Fruit fly (Drosophila melanogaster) whole organism, embryonic: Measurements from ENCODE around the gene Cralbp.

ENCODE experiments used
- Atf6 ChIP-seq: fragments of 200-800 bp; sonication (Bioruptor generic); IDR thresholded peaks from 2 replicates; pipeline ENCODE4 v1.3.6; 2022; ENCODE audit warnings: missing biosample characterization, missing genetic modification characterization
- CG10979 ChIP-seq: fragments of 200-800 bp; sonication (Bioruptor generic); optimal IDR thresholded peaks from 2 replicates; lab custom pipeline; 2018; ENCODE audit warnings: missing biosample characterization, mild to moderate bottlenecking, missing genetic modification characterization, moderate library complexity
- CG11093 ChIP-seq: fragments of 200-800 bp; sonication (Bioruptor generic); IDR thresholded peaks from 3 replicates; pipeline ENCODE4 v1.3.6; 2022; ENCODE audit warnings: missing biosample characterization, missing genetic modification characterization
- CG11560 ChIP-seq: fragments of 200-800 bp; sonication (Bioruptor generic); IDR thresholded peaks from 3 replicates; pipeline ENCODE4 v1.3.6; 2022; ENCODE audit warnings: missing biosample characterization, missing genetic modification characterization
- CG12236 ChIP-seq: fragments of 200-800 bp; sonication (Bioruptor generic); optimal IDR thresholded peaks from 2 replicates; lab custom pipeline; 2016; ENCODE audit warnings: missing biosample characterization, missing genetic modification characterization
- CG12299 ChIP-seq: fragments of 200-800 bp; sonication (Bioruptor generic); optimal IDR thresholded peaks from 2 replicates; lab custom pipeline; 2018; ENCODE audit warnings: missing biosample characterization, mild to moderate bottlenecking, missing genetic modification characterization
- CG13775 ChIP-seq: fragments of 200-800 bp; sonication (Bioruptor generic); optimal IDR thresholded peaks from 3 replicates; lab custom pipeline; 2017; ENCODE audit warnings: missing biosample characterization, mild to moderate bottlenecking, missing genetic modification characterization
- CG14710 ChIP-seq: fragments of 200-800 bp; sonication (Bioruptor generic); optimal IDR thresholded peaks from 3 replicates; lab custom pipeline; 2019; ENCODE audit warnings: missing biosample characterization, mild to moderate bottlenecking, missing genetic modification characterization, moderate library complexity
- CG15514 ChIP-seq: fragments of 200-800 bp; sonication (Bioruptor generic); optimal IDR thresholded peaks from 3 replicates; lab custom pipeline; 2017; ENCODE audit warnings: missing biosample characterization, missing genetic modification characterization, mild to moderate bottlenecking, moderate library complexity, missing genetic modification reagents
- CG17612 ChIP-seq: fragments of 200-800 bp; sonication (Bioruptor generic); IDR thresholded peaks from 2 replicates; pipeline ENCODE4 v1.3.6; 2022; ENCODE audit warnings: missing biosample characterization, missing genetic modification characterization
- CG2120 ChIP-seq: fragments of 200-800 bp; sonication (Bioruptor generic); optimal IDR thresholded peaks from 3 replicates; lab custom pipeline; 2016; ENCODE audit warnings: missing biosample characterization, missing genetic modification characterization
- CG3281 ChIP-seq: fragments of 200-800 bp; sonication (Bioruptor generic); optimal IDR thresholded peaks from 3 replicates; lab custom pipeline; 2017; ENCODE audit warnings: missing biosample characterization, mild to moderate bottlenecking, missing genetic modification characterization
- CG3407 ChIP-seq: fragments of 200-800 bp; sonication (Bioruptor generic); optimal IDR thresholded peaks from 2 replicates; lab custom pipeline; 2018; ENCODE audit warnings: missing biosample characterization, mild to moderate bottlenecking, missing genetic modification characterization
- CG4360 ChIP-seq: fragments of 200-800 bp; sonication (Bioruptor generic); IDR thresholded peaks from 2 replicates; pipeline ENCODE4 v1.3.6; 2022; ENCODE audit warnings: missing biosample characterization, missing genetic modification characterization
- CG6654 ChIP-seq: fragments of 200-800 bp; sonication (Bioruptor generic); optimal IDR thresholded peaks from 2 replicates; lab custom pipeline; 2017; ENCODE audit warnings: missing biosample characterization, mild to moderate bottlenecking, missing genetic modification characterization
- CG7556 ChIP-seq: fragments of 200-800 bp; sonication (Bioruptor generic); optimal IDR thresholded peaks from 2 replicates; lab custom pipeline; 2017; ENCODE audit warnings: missing biosample characterization, mild to moderate bottlenecking, missing genetic modification characterization
- Camta ChIP-seq: fragments of 200-800 bp; sonication (Bioruptor generic); optimal IDR thresholded peaks from 2 replicates; lab custom pipeline; 2016; ENCODE audit warnings: missing biosample characterization, missing genetic modification characterization
- Chrac-16 ChIP-seq: fragments of 200-800 bp; sonication (Bioruptor generic); optimal IDR thresholded peaks from 3 replicates; lab custom pipeline; 2016; ENCODE audit warnings: missing biosample characterization, missing genetic modification characterization
- Dll ChIP-seq: fragments of 200-800 bp; sonication (Bioruptor generic); IDR thresholded peaks from 4 replicates; pipeline ENCODE4 v1.3.6; 2022; ENCODE audit warnings: missing biosample characterization, missing genetic modification characterization; ENCODE audit not compliant: partially characterized antibody
- Doc2 ChIP-seq: fragments of 200-800 bp; sonication (Bioruptor generic); IDR thresholded peaks from 2 replicates; pipeline ENCODE4 v1.3.6; 2022; ENCODE audit warnings: missing biosample characterization, missing genetic modification characterization
- H15 ChIP-seq: fragments of 200-800 bp; sonication (Bioruptor generic); IDR thresholded peaks from 3 replicates; pipeline ENCODE4 v1.3.6; 2022; ENCODE audit warnings: missing biosample characterization, missing genetic modification characterization
- Hr3 ChIP-seq: fragments of 200-800 bp; sonication (Bioruptor generic); optimal IDR thresholded peaks from 3 replicates; lab custom pipeline; 2016; ENCODE audit warnings: missing biosample characterization, missing genetic modification characterization
- Jarid2 ChIP-seq: fragments of 200-800 bp; sonication (Bioruptor generic); optimal IDR thresholded peaks from 3 replicates; lab custom pipeline; 2017; ENCODE audit warnings: mild to moderate bottlenecking, missing biosample characterization, missing genetic modification reagents, missing genetic modification characterization
- NC2α ChIP-seq: fragments of 200-800 bp; sonication (Bioruptor generic); optimal IDR thresholded peaks from 2 replicates; lab custom pipeline; 2016; ENCODE audit warnings: missing biosample characterization, missing genetic modification characterization
- Pdp1 ChIP-seq, 2 experiments: fragments of 200-800 bp; sonication (Bioruptor generic); optimal IDR thresholded peaks; 3 replicates each; lab custom pipeline; 2016; ENCODE audit warnings: missing biosample characterization in 2 of 2, missing genetic modification characterization in 2 of 2, mild to moderate bottlenecking in 1 of 2, moderate library complexity in 1 of 2
- Spps ChIP-seq: fragments of 200-800 bp; sonication (Bioruptor generic); optimal IDR thresholded peaks from 2 replicates; lab custom pipeline; 2018; ENCODE audit warnings: missing biosample characterization, mild to moderate bottlenecking, missing genetic modification characterization
- Sry-δ ChIP-seq: fragments of 200-800 bp; sonication (Bioruptor generic); optimal IDR thresholded peaks from 2 replicates; lab custom pipeline; 2016; ENCODE audit warnings: missing biosample characterization, missing genetic modification characterization
- ab ChIP-seq: fragments of 200-800 bp; sonication (Bioruptor generic); optimal IDR thresholded peaks from 2 replicates; lab custom pipeline; 2016; ENCODE audit warnings: missing biosample characterization, missing genetic modification characterization
- amos ChIP-seq: fragments of 200-800 bp; sonication (Bioruptor generic); IDR thresholded peaks from 2 replicates; pipeline ENCODE4 v1.3.6; 2022; ENCODE audit warnings: missing biosample characterization, missing genetic modification characterization; ENCODE audit not compliant: partially characterized antibody
- bab2 ChIP-seq: fragments of 200-800 bp; sonication (Bioruptor generic); optimal IDR thresholded peaks from 2 replicates; lab custom pipeline; 2016; ENCODE audit warnings: missing biosample characterization, missing genetic modification characterization
- bigmax ChIP-seq: fragments of 200-800 bp; sonication (Bioruptor generic); optimal IDR thresholded peaks from 2 replicates; lab custom pipeline; 2018; ENCODE audit warnings: missing biosample characterization, mild to moderate bottlenecking, missing genetic modification characterization
- ci ChIP-seq: fragments of 200-800 bp; sonication (Bioruptor generic); IDR thresholded peaks from 3 replicates; pipeline ENCODE4 v1.3.6; 2022; ENCODE audit warnings: missing biosample characterization, missing genetic modification characterization
- corto ChIP-seq: fragments of 200-800 bp; sonication (Bioruptor generic); optimal IDR thresholded peaks from 2 replicates; lab custom pipeline; 2016; ENCODE audit warnings: missing biosample characterization, mild to moderate bottlenecking, missing genetic modification characterization, moderate library complexity
- croc ChIP-seq: fragments of 200-800 bp; sonication (Bioruptor generic); conservative IDR thresholded peaks from 3 replicates; pipeline ENCODE4 v1.3.6; 2022; ENCODE audit warnings: missing biosample characterization, missing genetic modification characterization
- en ChIP-seq: fragments of 200-800 bp; sonication (Bioruptor generic); optimal IDR thresholded peaks from 2 replicates; lab custom pipeline; 2016; ENCODE audit warnings: missing biosample characterization, missing genetic modification characterization
- gt ChIP-seq: fragments of 200-800 bp; sonication (Bioruptor generic); IDR thresholded peaks from 2 replicates; pipeline ENCODE4 v1.3.6; 2022; ENCODE audit warnings: missing biosample characterization, missing genetic modification characterization
- hbn ChIP-seq: fragments of 200-800 bp; sonication (Bioruptor generic); IDR thresholded peaks from 2 replicates; pipeline ENCODE4 v1.3.6; 2022; ENCODE audit warnings: missing biosample characterization, missing genetic modification characterization; ENCODE audit not compliant: partially characterized antibody
- inv ChIP-seq: fragments of 200-800 bp; sonication (Bioruptor generic); IDR thresholded peaks from 2 replicates; pipeline ENCODE4 v1.3.6; 2022; ENCODE audit warnings: missing biosample characterization, missing genetic modification characterization; ENCODE audit not compliant: partially characterized antibody
- klu ChIP-seq: fragments of 200-800 bp; sonication (Bioruptor generic); IDR thresholded peaks from 2 replicates; pipeline ENCODE4 v1.3.6; 2022; ENCODE audit warnings: missing biosample characterization, missing genetic modification characterization
- kni ChIP-seq: fragments of 200-800 bp; sonication (Bioruptor generic); optimal IDR thresholded peaks from 3 replicates; lab custom pipeline; 2017; ENCODE audit warnings: mild to moderate bottlenecking, missing biosample characterization, missing genetic modification reagents, missing genetic modification characterization
- lilli ChIP-seq: fragments of 200-800 bp; sonication (Bioruptor generic); optimal IDR thresholded peaks from 3 replicates; lab custom pipeline; 2016; ENCODE audit warnings: missing biosample characterization, missing genetic modification characterization
- pfk ChIP-seq: fragments of 200-800 bp; sonication (Bioruptor generic); optimal IDR thresholded peaks from 2 replicates; lab custom pipeline; 2018; ENCODE audit warnings: missing biosample characterization, mild to moderate bottlenecking, missing genetic modification characterization, moderate library complexity
- pho ChIP-seq: fragments of 200-800 bp; sonication (Bioruptor generic); optimal IDR thresholded peaks from 2 replicates; lab custom pipeline; 2016; ENCODE audit warnings: missing biosample characterization, missing genetic modification characterization
- pros ChIP-seq: fragments of 200-800 bp; sonication (Bioruptor generic); optimal IDR thresholded peaks from 3 replicates; lab custom pipeline; 2019; ENCODE audit warnings: missing biosample characterization, mild to moderate bottlenecking, missing genetic modification characterization, moderate library complexity
- sd ChIP-seq: fragments of 200-800 bp; sonication (Bioruptor generic); optimal IDR thresholded peaks from 3 replicates; lab custom pipeline; 2018; ENCODE audit warnings: missing biosample characterization, mild to moderate bottlenecking, missing genetic modification characterization, moderate library complexity
- sens-2 ChIP-seq: fragments of 200-800 bp; sonication (Bioruptor generic); IDR thresholded peaks from 2 replicates; pipeline ENCODE4 v1.3.6; 2022; ENCODE audit warnings: missing biosample characterization, missing genetic modification characterization
- stc ChIP-seq: fragments of 200-800 bp; sonication (Bioruptor generic); IDR thresholded peaks from 2 replicates; pipeline ENCODE4 v1.3.6; 2022; ENCODE audit warnings: missing biosample characterization, missing genetic modification characterization
- tio ChIP-seq: fragments of 200-800 bp; sonication (Bioruptor generic); optimal IDR thresholded peaks from 2 replicates; lab custom pipeline; 2017; ENCODE audit warnings: missing biosample characterization, missing genetic modification characterization, inconsistent platforms
- trem ChIP-seq: fragments of 200-800 bp; optimal IDR thresholded peaks from 3 replicates; lab custom pipeline; 2019; ENCODE audit warnings: missing biosample characterization, mild to moderate bottlenecking, missing genetic modification characterization, moderate library complexity
- wor ChIP-seq: fragments of 200-800 bp; sonication (Bioruptor generic); IDR thresholded peaks from 2 replicates; pipeline ENCODE4 v1.3.6; 2022; ENCODE audit warnings: missing biosample characterization, missing genetic modification characterization

Cralbp gene

dm6 chr3L:5807370-5808100 is 21.0 kb upstream of the Cralbp start (continued):
- TF ChIP-seq Doc2 (GFP tag; lab: Robert Waterston, UW): no peak
- no peak for TF ChIP-seq gt (GFP tag; lab: Robert Waterston, UW)
- TF ChIP-seq amos: no peak
- no peak for TF ChIP-seq tio (GFP tag; lab: Kevin White, UChicago)
- TF ChIP-seq CG4360: 0 out of 2 replicates have a peak, but pooled peaks have one; percentile 10
- no peak for TF ChIP-seq CG10979
- no peak for TF ChIP-seq CG17612
- TF ChIP-seq CG15514 (GFP tag; lab: Kevin White, UChicago): no peak
- TF ChIP-seq Camta (GFP tag; lab: Kevin White, UChicago): no peak
- TF ChIP-seq en (GFP tag; lab: Kevin White, UChicago): no peak
- TF ChIP-seq CG12236 (GFP tag; lab: Kevin White, UChicago): peak; percentile 3
- no peak for TF ChIP-seq sens-2 (GFP tag; lab: Robert Waterston, UW)
- TF ChIP-seq pfk (GFP tag; lab: Kevin White, UChicago): no peak
- no peak for TF ChIP-seq trem (tag; lab: Kevin White, UChicago)
- no peak for TF ChIP-seq NC2α
- no peak for TF ChIP-seq CG3281 (GFP tag; lab: Kevin White, UChicago)
- TF ChIP-seq CG6654: no peak
- TF ChIP-seq sd (tag; lab: Kevin White, UChicago): peak; percentile 59
- no peak for TF ChIP-seq CG7556
- TF ChIP-seq pros (GFP tag; lab: Kevin White, UChicago): no peak
- TF ChIP-seq corto (GFP tag; lab: Kevin White, UChicago): no peak
- peak; percentile 45 for TF ChIP-seq Atf6 (GFP tag; lab: Robert Waterston, UW)
- TF ChIP-seq CG11093 (GFP tag; lab: Robert Waterston, UW): no peak
- no peak for TF ChIP-seq CG13775 (GFP tag; lab: Kevin White, UChicago)
- no peak for TF ChIP-seq CG2120 (GFP tag; lab: Kevin White, UChicago)
- TF ChIP-seq Chrac-16 (GFP tag; lab: Kevin White, UChicago): no peak
- no peak for TF ChIP-seq inv (GFP tag; lab: Robert Waterston, UW)
- no peak for TF ChIP-seq bab2 (GFP tag; lab: Kevin White, UChicago)
- TF ChIP-seq ab (GFP tag; lab: Kevin White, UChicago): no peak
- no peak for TF ChIP-seq klu (GFP tag; lab: Robert Waterston, UW)
- peak; percentile 30; the same call in 1 of the 2 replicates for TF ChIP-seq stc (GFP tag; lab: Robert Waterston, UW)
- no peak for TF ChIP-seq CG11560 (tag; lab: Robert Waterston, UW)
- TF ChIP-seq CG3407 (GFP tag; lab: Kevin White, UChicago): no peak
- no peak for TF ChIP-seq hbn (GFP tag; lab: Robert Waterston, UW)
- no peak for TF ChIP-seq croc (GFP tag; lab: Robert Waterston, UW)
- no peak for TF ChIP-seq pho
- peak; percentile 1 for TF ChIP-seq kni (GFP tag; lab: Kevin White, UChicago)
- TF ChIP-seq CG12299 (tag; lab: Kevin White, UChicago): no peak
- no peak for TF ChIP-seq Hr3
- peak; percentile 1 for TF ChIP-seq lilli (GFP tag; lab: Kevin White, UChicago)
- TF ChIP-seq bigmax (GFP tag; lab: Kevin White, UChicago): no peak
- TF ChIP-seq ci (GFP tag; lab: Robert Waterston, UW): no peak; the same call in 2 of the 3 replicates
- no peak for TF ChIP-seq H15 (GFP tag; lab: Robert Waterston, UW)
- no peak for TF ChIP-seq Dll (GFP tag; lab: Robert Waterston, UW)
- no peak for TF ChIP-seq wor (GFP tag; lab: Robert Waterston, UW)
- no peak for TF ChIP-seq CG14710 (tag; lab: Kevin White, UChicago)
- no peak for TF ChIP-seq Pdp1 (GFP tag; optimal IDR thresholded peaks at IDR 0.05; lab: Kevin White, UChicago)
- TF ChIP-seq Jarid2 (GFP tag; lab: Kevin White, UChicago): no peak
- TF ChIP-seq Sry-δ (GFP tag; lab: Kevin White, UChicago): no peak
- no peak for TF ChIP-seq Spps (tag; lab: Kevin White, UChicago)
